Fruit fly (Drosophila melanogaster) whole organism, embryonic: ENCODE measurements around the gene CG16727.
A peak's percentile ranks its signal among the peaks of the same experiment; 100 is the strongest.

Experiments used
- Awh ChIP-seq: fragments of 200-800 bp; sonication (Bioruptor generic); IDR thresholded peaks from 2 replicates; pipeline ENCODE4, ENCODE4 v1.3.6; 2022; ENCODE audit warnings: missing biosample characterization, missing genetic modification characterization
- Bgb ChIP-seq: fragments of 200-800 bp; sonication (Bioruptor generic); IDR thresholded peaks from 2 replicates; pipeline ENCODE4 v1.3.6; 2022; ENCODE audit warnings: missing biosample characterization, missing genetic modification characterization; ENCODE audit not compliant: partially characterized antibody
- CG14441 ChIP-seq: fragments of 200-800 bp; sonication (Bioruptor generic); IDR thresholded peaks from 2 replicates; pipeline ENCODE4 v1.3.6; 2022; ENCODE audit warnings: missing biosample characterization, missing genetic modification characterization
- CG1603 ChIP-seq: fragments of 200-800 bp; sonication (Bioruptor generic); optimal IDR thresholded peaks from 2 replicates; lab custom pipeline; 2019; ENCODE audit warnings: missing biosample characterization, mild to moderate bottlenecking, missing genetic modification characterization, moderate library complexity
- CG17361 ChIP-seq: fragments of 200-800 bp; sonication (Bioruptor generic); IDR thresholded peaks from 3 replicates; pipeline ENCODE4 v1.3.6; 2022; ENCODE audit warnings: missing biosample characterization, missing genetic modification characterization
- CG17385 ChIP-seq: fragments of 200-800 bp; sonication (Bioruptor generic); optimal IDR thresholded peaks from 3 replicates; lab custom pipeline; 2018; ENCODE audit warnings: missing biosample characterization, mild to moderate bottlenecking, missing genetic modification characterization
- CG2129 ChIP-seq: fragments of 200-800 bp; sonication (Bioruptor generic); IDR thresholded peaks from 2 replicates; pipeline ENCODE4 v1.3.6; 2022; ENCODE audit warnings: missing biosample characterization, missing genetic modification characterization; ENCODE audit not compliant: partially characterized antibody
- CG32532 ChIP-seq: fragments of 200-800 bp; sonication (Bioruptor generic); IDR thresholded peaks from 2 replicates; pipeline ENCODE4 v1.3.6; 2022; ENCODE audit warnings: missing biosample characterization, missing genetic modification characterization
- CG34224 ChIP-seq: fragments of 200-800 bp; sonication (Bioruptor generic); IDR thresholded peaks from 3 replicates; pipeline ENCODE4 v1.3.6; 2022; ENCODE audit warnings: missing biosample characterization, missing genetic modification characterization; ENCODE audit not compliant: partially characterized antibody
- CG6683 ChIP-seq: fragments of 200-800 bp; sonication (Bioruptor generic); optimal IDR thresholded peaks from 2 replicates; lab custom pipeline; 2017; ENCODE audit warnings: missing biosample characterization, mild to moderate bottlenecking, missing genetic modification characterization, missing genetic modification reagents
- CG6791 ChIP-seq: fragments of 200-800 bp; sonication (Bioruptor generic); IDR thresholded peaks from 3 replicates; pipeline ENCODE4 v1.3.6; 2022; ENCODE audit warnings: missing biosample characterization, missing genetic modification characterization; ENCODE audit not compliant: partially characterized antibody
- CG7963 ChIP-seq: fragments of 200-800 bp; sonication (Bioruptor generic); IDR thresholded peaks from 3 replicates; pipeline ENCODE4 v1.3.6; 2022; ENCODE audit warnings: missing biosample characterization, missing genetic modification characterization; ENCODE audit not compliant: partially characterized antibody
- CG9727 ChIP-seq: fragments of 200-800 bp; sonication (Bioruptor generic); optimal IDR thresholded peaks from 3 replicates; lab custom pipeline; 2017; ENCODE audit warnings: missing biosample characterization, mild to moderate bottlenecking, missing genetic modification characterization
- CG9932 ChIP-seq: fragments of 200-800 bp; sonication (Bioruptor generic); IDR thresholded peaks from 2 replicates; pipeline ENCODE4 v1.3.6; 2022; ENCODE audit warnings: missing biosample characterization, missing genetic modification characterization
- CrebB ChIP-seq: fragments of 200-800 bp; sonication (Bioruptor generic); optimal IDR thresholded peaks from 3 replicates; lab custom pipeline; 2018; ENCODE audit warnings: missing biosample characterization, mild to moderate bottlenecking, missing genetic modification characterization
- Dll ChIP-seq: fragments of 200-800 bp; sonication (Bioruptor generic); IDR thresholded peaks from 4 replicates; pipeline ENCODE4 v1.3.6; 2022; ENCODE audit warnings: missing biosample characterization, missing genetic modification characterization; ENCODE audit not compliant: partially characterized antibody
- E2f1 ChIP-seq: fragments of 200-800 bp; sonication (Bioruptor generic); IDR thresholded peaks from 2 replicates; pipeline ENCODE4 v1.3.6; 2022; ENCODE audit warnings: missing biosample characterization, missing genetic modification characterization
- E2f2 ChIP-seq: fragments of 200-800 bp; sonication (Bioruptor generic); IDR thresholded peaks from 2 replicates; pipeline ENCODE4 v1.3.6; 2022; ENCODE audit warnings: missing biosample characterization, missing genetic modification characterization
- Hmx ChIP-seq: fragments of 200-800 bp; sonication (Bioruptor generic); optimal IDR thresholded peaks from 2 replicates; lab custom pipeline; 2016; ENCODE audit warnings: missing biosample characterization, missing genetic modification characterization
- Hr51 ChIP-seq, 2 experiments: fragments of 200-800 bp; sonication (Bioruptor generic); optimal IDR thresholded peaks; 2 replicates in 1 of 2; 3 replicates in 1 of 2; lab custom pipeline; 2016 to 2018; ENCODE audit warnings: missing biosample characterization in 2 of 2, missing genetic modification characterization in 2 of 2, mild to moderate bottlenecking in 1 of 2, moderate library complexity in 1 of 2
- Med ChIP-seq: fragments of 200-800 bp; sonication (Bioruptor generic); peaks from one replicate; lab custom pipeline; 2016; ENCODE audit warnings: missing biosample characterization, missing genetic modification characterization, mild to moderate bottlenecking, inconsistent platforms, moderate library complexity
- NFAT ChIP-seq: fragments of 200-800 bp; sonication (Bioruptor generic); IDR thresholded peaks from 2 replicates; pipeline ENCODE4 v1.3.6; 2022; ENCODE audit warnings: missing biosample characterization, missing genetic modification characterization
- Opbp ChIP-seq: fragments of 200-800 bp; sonication (Bioruptor generic); IDR thresholded peaks from 3 replicates; pipeline ENCODE4 v1.3.6; 2022; ENCODE audit warnings: missing biosample characterization, missing genetic modification characterization; ENCODE audit not compliant: partially characterized antibody
- Optix ChIP-seq: fragments of 200-800 bp; sonication (Bioruptor generic); IDR thresholded peaks from 3 replicates; pipeline ENCODE4 v1.3.6; 2022; ENCODE audit warnings: missing biosample characterization, missing genetic modification characterization
- Ptx1 ChIP-seq: fragments of 200-800 bp; sonication (Bioruptor generic); IDR thresholded peaks from 2 replicates; pipeline ENCODE4 v1.3.6; 2022; ENCODE audit warnings: missing biosample characterization, missing genetic modification characterization
- Rfx ChIP-seq: fragments of 200-800 bp; sonication (Bioruptor generic); IDR thresholded peaks from 2 replicates; pipeline ENCODE4 v1.3.6; 2022; ENCODE audit warnings: missing biosample characterization, missing genetic modification characterization
- Sry-δ ChIP-seq: fragments of 200-800 bp; sonication (Bioruptor generic); optimal IDR thresholded peaks from 2 replicates; lab custom pipeline; 2016; ENCODE audit warnings: missing biosample characterization, missing genetic modification characterization
- Xrp1 ChIP-seq: fragments of 200-800 bp; sonication (Bioruptor generic); IDR thresholded peaks from 2 replicates; pipeline ENCODE4 v1.3.6; 2022; ENCODE audit warnings: missing biosample characterization, missing genetic modification characterization
- abd-A ChIP-seq: fragments of 200-800 bp; sonication (Bioruptor generic); optimal IDR thresholded peaks from 3 replicates; lab custom pipeline; 2019; ENCODE audit warnings: missing biosample characterization, mild to moderate bottlenecking, missing genetic modification characterization, moderate library complexity
- amos ChIP-seq: fragments of 200-800 bp; sonication (Bioruptor generic); IDR thresholded peaks from 2 replicates; pipeline ENCODE4 v1.3.6; 2022; ENCODE audit warnings: missing biosample characterization, missing genetic modification characterization; ENCODE audit not compliant: partially characterized antibody
- ato ChIP-seq: fragments of 200-800 bp; sonication (Bioruptor generic); IDR thresholded peaks from 2 replicates; pipeline ENCODE4 v1.3.6; 2022; ENCODE audit warnings: missing biosample characterization, missing genetic modification characterization; ENCODE audit not compliant: partially characterized antibody
- br ChIP-seq: fragments of >200 bp; optimal IDR thresholded peaks from 2 replicates; lab custom pipeline; 2017
- da ChIP-seq: fragments of 200-800 bp; sonication (Bioruptor generic); optimal IDR thresholded peaks from 2 replicates; lab custom pipeline; 2016; ENCODE audit warnings: missing biosample characterization, missing genetic modification characterization
- esg ChIP-seq: fragments of 200-800 bp; sonication (Bioruptor generic); conservative IDR thresholded peaks from 2 replicates; pipeline ENCODE4 v1.3.6; 2022; ENCODE audit warnings: missing biosample characterization, missing genetic modification characterization
- gem ChIP-seq: fragments of 200-800 bp; sonication (Bioruptor generic); optimal IDR thresholded peaks from 2 replicates; lab custom pipeline; 2019; ENCODE audit warnings: missing biosample characterization, mild to moderate bottlenecking, missing genetic modification characterization, moderate library complexity
- grau ChIP-seq: fragments of 200-800 bp; optimal IDR thresholded peaks from 3 replicates; lab custom pipeline; 2019; ENCODE audit warnings: missing biosample characterization, mild to moderate bottlenecking, missing genetic modification characterization, moderate library complexity
- hb ChIP-seq: fragments of 200-800 bp; sonication (Bioruptor generic); IDR thresholded peaks from 3 replicates; pipeline ENCODE4 v1.3.6; 2022; ENCODE audit warnings: missing biosample characterization, missing genetic modification characterization; ENCODE audit not compliant: partially characterized antibody
- hbn ChIP-seq: fragments of 200-800 bp; sonication (Bioruptor generic); IDR thresholded peaks from 2 replicates; pipeline ENCODE4 v1.3.6; 2022; ENCODE audit warnings: missing biosample characterization, missing genetic modification characterization; ENCODE audit not compliant: partially characterized antibody
- mam ChIP-seq: fragments of 200-800 bp; sonication (Bioruptor generic); optimal IDR thresholded peaks from 3 replicates; lab custom pipeline; 2016; ENCODE audit warnings: missing biosample characterization, missing genetic modification characterization
- nerfin-2 ChIP-seq: fragments of 200-800 bp; sonication (Bioruptor generic); IDR thresholded peaks from 2 replicates; pipeline ENCODE4 v1.3.6; 2022; ENCODE audit warnings: missing biosample characterization, missing genetic modification characterization; ENCODE audit not compliant: partially characterized antibody
- otp ChIP-seq: fragments of 200-800 bp; sonication (Bioruptor generic); IDR thresholded peaks from 3 replicates; pipeline ENCODE4, ENCODE4 v1.3.6; 2022; ENCODE audit warnings: missing biosample characterization, missing genetic modification characterization
- pzg ChIP-seq: fragments of 200-800 bp; sonication (Bioruptor generic); optimal IDR thresholded peaks from 3 replicates; lab custom pipeline; 2018; ENCODE audit warnings: missing biosample characterization, mild to moderate bottlenecking, missing genetic modification characterization, moderate library complexity
- tll ChIP-seq, 2 experiments: fragments of 200-800 bp in 1 of 2; fragments of >200 bp in 1 of 2; sonication (Bioruptor generic) in 1 of 2; optimal IDR thresholded peaks; 2 replicates each; lab custom pipeline; 2017 to 2019; ENCODE audit warnings: missing biosample characterization in 2 of 2, missing genetic modification characterization in 2 of 2, mild to moderate bottlenecking in 1 of 2, moderate library complexity in 1 of 2
- twi ChIP-seq: fragments of 200-800 bp; optimal IDR thresholded peaks from 2 replicates; lab custom pipeline; 2019; ENCODE audit warnings: missing biosample characterization, mild to moderate bottlenecking, missing genetic modification characterization, moderate library complexity
- vvl ChIP-seq: fragments of 200-800 bp; sonication (Bioruptor generic); IDR thresholded peaks from 2 replicates; pipeline ENCODE4 v1.3.6; 2022; ENCODE audit warnings: missing biosample characterization, missing genetic modification characterization
- zen2 ChIP-seq: fragments of 200-800 bp; sonication (Bioruptor generic); IDR thresholded peaks from 3 replicates; pipeline ENCODE4 v1.3.6; 2022; ENCODE audit warnings: missing biosample characterization, missing genetic modification characterization; ENCODE audit not compliant: partially characterized antibody

CG16727 gene

DNA sequence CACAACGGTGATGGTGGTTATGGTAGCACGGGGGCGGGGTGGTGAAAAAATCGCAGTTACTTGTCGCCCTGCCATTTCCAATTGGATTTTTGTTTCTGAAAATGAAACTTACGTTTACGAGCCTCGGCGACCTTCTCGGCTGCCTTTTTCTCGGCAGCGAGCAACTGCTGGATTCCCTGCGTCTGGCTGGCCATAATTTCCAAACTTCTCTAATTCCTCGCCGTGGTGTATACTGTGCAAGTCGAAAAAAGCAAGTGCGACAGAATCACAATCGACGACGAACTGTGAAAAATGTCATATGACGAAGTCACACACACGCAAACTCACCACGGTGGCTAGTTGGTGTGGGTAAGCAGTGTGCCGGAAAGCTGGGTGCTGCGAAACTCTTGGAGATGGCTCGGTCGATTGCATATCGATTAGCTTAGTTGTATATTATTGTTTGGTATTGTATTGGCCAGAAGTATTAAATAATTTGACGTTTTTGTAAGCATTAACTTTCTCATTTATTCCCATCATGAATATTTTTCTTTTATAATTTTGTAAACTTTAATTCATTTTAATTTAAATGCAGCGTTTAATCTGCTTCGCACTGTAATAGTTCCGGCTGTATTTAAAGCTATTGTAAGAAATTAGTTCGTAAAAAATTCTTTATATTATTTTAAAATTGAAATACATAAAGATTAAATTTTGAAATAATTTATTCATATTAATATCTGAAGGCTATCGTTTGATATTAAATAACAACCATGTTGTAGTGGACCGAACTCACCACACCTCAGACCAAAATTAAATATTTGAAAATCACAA lies 31.1 kb downstream of the CG16727 start, which contains the start of gene Vha13 (continued):
- TF ChIP-seq Hr51 (GFP tag; optimal IDR thresholded peaks at IDR 0.05; lab: Kevin White, UChicago) (peak in 1 of 2 experiments; percentile 53), Ptx1 (GFP tag; lab: Robert Waterston, UW) (peak; percentile 68), Rfx (GFP tag; lab: Robert Waterston, UW) (peak; percentile 87), CG6683 (peak; percentile 31), Optix (GFP tag; lab: Robert Waterston, UW) (no peak)

DNA sequence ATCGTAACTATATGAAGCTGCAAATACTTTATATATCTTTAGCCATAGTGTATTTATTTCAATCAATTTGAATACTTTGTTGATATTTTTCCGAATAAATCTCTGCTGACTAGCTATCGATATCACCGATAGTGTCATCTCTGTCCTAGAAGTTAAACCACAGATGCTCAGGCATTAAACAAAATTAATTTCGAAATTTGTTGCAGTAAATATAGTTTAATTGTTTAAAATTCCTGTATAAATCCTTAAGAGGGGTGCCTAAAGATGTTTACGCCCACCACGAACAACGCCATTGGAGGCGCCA lies 31.7 kb downstream of the CG16727 start, which contains the start of gene Nup58:
Gene Nup58, plus strand, starts transcription at position 126 of the 304 bp plus-strand sequence.
- TF ChIP-seq CG2129 (GFP tag; lab: Robert Waterston, UW) (peak; percentile 60), hbn (GFP tag; lab: Robert Waterston, UW) (peak; percentile 77), Awh (GFP tag; lab: Robert Waterston, UW) (0 out of 2 replicates have a peak, but pooled peaks have one; percentile 7), CG1603 (tag; lab: Kevin White, UChicago) (peak; percentile 58), twi (no peak), CG14441 (GFP tag; lab: Robert Waterston, UW) (0 out of 2 replicates have a peak, but pooled peaks have one; percentile 25), CG9727 (GFP tag; lab: Kevin White, UChicago) (no peak), E2f1 (GFP tag; lab: Robert Waterston, UW) (peak; percentile 44; the same call in 1 of the 2 replicates), CG17385 (no peak), E2f2 (GFP tag; lab: Robert Waterston, UW) (peak; percentile 30; the same call in 1 of the 2 replicates), Opbp (GFP tag; lab: Robert Waterston, UW) (peak; percentile 81; the same call in 2 of the 3 replicates), hb (GFP tag; lab: Robert Waterston, UW) (peak; percentile 15; the same call in 1 of the 3 replicates), nerfin-2 (peak; percentile 55), CG6791 (GFP tag; lab: Robert Waterston, UW) (peak; percentile 80), CG32532 (GFP tag; lab: Robert Waterston, UW) (peak; percentile 40), CrebB (tag; lab: Kevin White, UChicago) (no peak), ato (GFP tag; lab: Robert Waterston, UW) (peak; percentile 76), NFAT (GFP tag; lab: Robert Waterston, UW) (peak; percentile 42; the same call in 1 of the 2 replicates), tll (GFP tag; optimal IDR thresholded peaks at IDR 0.05; lab: Kevin White, UChicago) (peak in 1 of 2 experiments; percentile 9), zen2 (GFP tag; lab: Robert Waterston, UW) (peak; percentile 76), CG9932 (peak; percentile 71), esg (no peak), CG17361 (0 out of 3 replicates have a peak, but pooled peaks have one; percentile 3), Sry-δ (GFP tag; lab: Kevin White, UChicago) (peak; percentile 62), amos (peak; percentile 83), Dll (GFP tag; lab: Robert Waterston, UW) (peak; percentile 88), mam (GFP tag; lab: Kevin White, UChicago) (peak; percentile 17), otp (GFP tag; lab: Robert Waterston, UW) (no peak), br (lab: Kevin White, UChicago) (no peak), Bgb (GFP tag; lab: Robert Waterston, UW) (peak; percentile 79), grau (tag; lab: Kevin White, UChicago) (no peak), Xrp1 (peak; percentile 13; the same call in 1 of the 2 replicates), CG7963 (peak; percentile 70), CG34224 (GFP tag; lab: Robert Waterston, UW) (peak; percentile 81), Med (GFP tag; lab: Kevin White, UChicago) (peak; percentile 83), gem (tag; lab: Kevin White, UChicago) (no peak), pzg (peak; percentile 32), da (GFP tag; lab: Kevin White, UChicago) (no peak), vvl (GFP tag; lab: Robert Waterston, UW) (peak; percentile 48; the same call in 1 of the 2 replicates), Hmx (GFP tag; lab: Kevin White, UChicago) (no peak), abd-A (tag; lab: Kevin White, UChicago) (no peak)
